Worm (Caenorhabditis elegans): Measurements from ENCODE around the gene K03B8.8.

DNA sequence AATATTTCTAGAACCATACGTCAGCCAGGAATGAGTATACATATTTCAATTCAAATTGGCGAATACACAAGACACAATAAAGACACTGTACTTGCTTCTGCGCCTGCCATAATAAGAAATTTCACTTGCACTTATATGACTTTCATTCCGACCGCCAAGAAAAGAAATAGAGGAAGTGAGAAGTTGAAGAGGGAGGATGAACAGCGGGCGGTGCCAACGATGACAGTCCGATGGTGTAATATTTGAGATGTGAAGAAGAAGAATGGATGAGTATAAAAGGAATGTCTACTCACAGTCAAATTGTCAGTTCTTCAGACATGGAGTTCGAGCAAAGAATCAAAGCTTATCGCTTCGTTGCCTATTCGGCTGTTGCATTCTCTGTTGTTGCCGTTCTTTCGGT is 25.7 kb downstream of the K03B8.8 start, which contains the start of gene col-154:
- TF ChIP-seq lin-39 (tag; optimal IDR thresholded peaks at IDR 0.05) (no peak), mbf-1 (tag; optimal IDR thresholded peaks at IDR 0.05) (no peak)
